Worm (Caenorhabditis elegans): ENCODE results near the gene Y43F8B.18.
"Not testable (repeated sequence)": the region's sequence is repeated elsewhere in the genome, so short reads cannot be mapped to it uniquely, and the experiment has no call there.

The Y43F8B.18 gene

DNA sequence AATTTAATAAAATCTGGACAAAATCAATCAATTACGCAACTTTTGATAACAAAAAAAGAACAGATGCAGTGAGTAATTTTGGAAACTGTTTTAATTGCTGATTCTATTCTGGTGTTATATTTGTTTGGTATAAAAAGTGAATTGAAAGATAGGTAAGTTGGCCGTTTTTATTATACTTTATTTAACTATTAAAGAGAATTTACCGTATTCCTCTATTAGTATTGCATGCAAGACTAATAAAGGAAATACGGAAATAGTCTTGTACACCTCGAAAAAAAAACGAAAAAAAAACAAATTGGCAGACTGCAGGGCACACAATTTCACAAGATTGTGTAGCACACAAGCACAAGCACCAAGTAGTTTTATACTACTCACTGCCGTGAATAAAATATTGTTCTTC, 23.2 kb upstream of the Y43F8B.18 start, which contains the start of gene Y43F8B.25:
Gene Y43F8B.25 (plus strand): TSS at position 301 of the 400 bp plus-strand sequence.
- no peak for TF ChIP-seq cebp-2 (GFP tag; IDR thresholded peaks at IDR 0.05)
- no peak for TF ChIP-seq nhr-120 (GFP tag; IDR thresholded peaks at IDR 0.05)
- TF ChIP-seq lsy-27 (tag; optimal IDR thresholded peaks at IDR 0.05; ENCODE audit: borderline replicate concordance, insufficient read depth): no peak
- no peak for TF ChIP-seq aptf-2 (GFP tag; conservative IDR thresholded peaks at IDR 0.05)
- no peak for TF ChIP-seq egl-18 (GFP tag; IDR thresholded peaks at IDR 0.05)
- no peak for TF ChIP-seq unc-62 (GFP tag; optimal IDR thresholded peaks at IDR 0.05)
- TF ChIP-seq B0336.3 (GFP tag; IDR thresholded peaks at IDR 0.05): no peak
- no peak for TF ChIP-seq hsf-1 (GFP tag; IDR thresholded peaks at IDR 0.05)
- no peak for TF ChIP-seq mel-28 (tag; optimal IDR thresholded peaks at IDR 0.05; ENCODE audit: borderline replicate concordance)
- no peak for TF ChIP-seq somi-1 (GFP tag; optimal IDR thresholded peaks at IDR 0.05)
- TF ChIP-seq lin-54 (GFP tag; optimal IDR thresholded peaks at IDR 0.05): no peak

DNA sequence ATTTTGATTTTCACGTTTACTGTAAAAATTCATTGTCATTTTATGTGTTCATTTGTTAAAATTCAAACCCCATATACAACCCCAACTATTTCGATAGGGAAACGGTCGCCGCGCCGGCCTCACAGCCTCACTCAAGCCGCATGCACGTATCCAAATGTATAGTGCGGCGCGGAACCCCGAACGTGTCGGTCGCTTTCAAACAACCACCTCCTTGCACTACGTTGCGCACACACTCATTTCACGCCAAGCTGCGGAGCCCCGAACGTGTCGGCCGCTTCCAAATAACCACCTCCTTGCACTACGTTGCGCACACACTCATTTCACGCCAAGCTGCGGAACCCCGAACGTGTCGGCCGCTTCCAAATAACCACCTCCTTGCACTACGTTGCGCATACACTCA, 19.0 kb upstream of the Y43F8B.18 start:
- TF ChIP-seq snpc-4 (GFP tag; optimal IDR thresholded peaks at IDR 0.05): not testable (repeated sequence)
- peak in 2 of 4 experiments; percentile 57 to 82 for TF ChIP-seq snpc-4 (tag; optimal IDR thresholded peaks at IDR 0.05)

DNA sequence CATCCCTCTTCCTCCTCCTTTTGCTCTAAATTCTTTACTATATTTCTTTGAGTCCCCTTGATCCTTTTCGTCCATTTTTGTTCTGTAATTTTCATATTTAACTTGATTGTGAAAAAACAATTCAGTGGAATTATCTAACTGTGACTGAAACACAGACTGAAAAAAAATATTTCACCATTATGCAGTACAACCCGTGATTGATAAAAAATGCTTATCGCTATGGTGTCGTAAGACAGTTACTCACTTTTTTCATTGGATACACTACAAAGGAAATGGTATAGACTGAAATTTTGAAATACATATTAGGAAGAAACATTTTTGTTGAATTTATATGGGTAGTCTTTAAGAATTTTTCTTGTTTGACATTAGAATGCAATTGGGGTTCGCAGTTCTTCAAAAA, 18.2 kb upstream of the Y43F8B.18 start, which contains the start of gene Y43F8B.23:
Gene Y43F8B.23 (minus strand): TSS at position 75 of the 400 bp plus-strand sequence.
- TF ChIP-seq F22D6.2 (tag; optimal IDR thresholded peaks at IDR 0.05): no peak
- TF ChIP-seq cebp-1 (GFP tag; IDR thresholded peaks at IDR 0.05): peak; percentile 31; the same call in 1 of the 2 replicates
- peak; percentile 41 for TF ChIP-seq cebp-1 (tag; optimal IDR thresholded peaks at IDR 0.05)
- TF ChIP-seq nhr-80 (tag; optimal IDR thresholded peaks at IDR 0.05): peak; percentile 77

DNA sequence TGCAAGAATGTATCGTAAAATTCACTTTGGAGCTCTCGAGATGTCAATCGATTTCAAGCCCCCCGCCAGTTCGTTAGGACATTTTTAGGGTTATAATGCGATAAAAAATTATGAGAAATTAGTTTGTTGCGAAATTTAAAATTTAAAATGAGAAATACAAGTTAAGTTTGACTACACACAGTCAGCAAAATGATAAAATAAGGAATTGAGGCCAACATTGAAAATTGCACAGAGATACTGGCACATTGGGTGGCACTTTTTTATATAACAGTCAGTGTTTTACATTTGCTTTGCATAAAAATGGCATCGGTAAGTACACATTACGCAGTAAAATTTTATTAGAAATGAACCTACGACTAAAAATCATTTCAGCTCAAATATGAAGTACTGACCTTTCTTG, 17.7 kb upstream of the Y43F8B.18 start, which contains the start of gene Y43F8B.12:
Gene Y43F8B.12 (plus strand): TSS at position 301 of the 400 bp plus-strand sequence.
- no peak for TF ChIP-seq attf-5 (GFP tag; optimal IDR thresholded peaks at IDR 0.05)
- TF ChIP-seq F52B5.7 (tag; optimal IDR thresholded peaks at IDR 0.05): no peak
- TF ChIP-seq ceh-100 (GFP tag; IDR thresholded peaks at IDR 0.05): no peak
- no peak for TF ChIP-seq lsl-1 (GFP tag; optimal IDR thresholded peaks at IDR 0.05)
- TF ChIP-seq tlf-1 (GFP tag; optimal IDR thresholded peaks at IDR 0.05): no peak
- no peak for TF ChIP-seq cebp-1 (GFP tag; IDR thresholded peaks at IDR 0.05)
- TF ChIP-seq cebp-1 (tag; optimal IDR thresholded peaks at IDR 0.05): no peak
- no peak for TF ChIP-seq Y67H2A.10 (GFP tag; conservative IDR thresholded peaks at IDR 0.05)
- TF ChIP-seq F57A8.1 (GFP tag; optimal IDR thresholded peaks at IDR 0.05): no peak
- no peak for TF ChIP-seq ceh-40 (GFP tag; IDR thresholded peaks at IDR 0.05)
- no peak for TF ChIP-seq B0019.2 (GFP tag; conservative IDR thresholded peaks at IDR 0.05)
- no peak for TF ChIP-seq mxl-1 (tag; optimal IDR thresholded peaks at IDR 0.05)
- TF ChIP-seq C06A6.2 (GFP tag; conservative IDR thresholded peaks at IDR 0.05): no peak
- TF ChIP-seq let-607 (tag; optimal IDR thresholded peaks at IDR 0.05): no peak
- TF ChIP-seq dox-1 (GFP tag; IDR thresholded peaks at IDR 0.05): no peak
- TF ChIP-seq D2030.7 (GFP tag; IDR thresholded peaks at IDR 0.05): no peak
- TF ChIP-seq Y95B8A.8 (GFP tag; IDR thresholded peaks at IDR 0.05): no peak
- no peak for TF ChIP-seq ceh-58 (GFP tag; IDR thresholded peaks at IDR 0.05)
- TF ChIP-seq ZK185.1 (tag; optimal IDR thresholded peaks at IDR 0.05; ENCODE audit: poor library complexity, severe bottlenecking): no peak

Measured in whole organism, young adult.